Fruit fly (Drosophila melanogaster) whole organism, prepupa: ENCODE data around the gene Ppt2.

Experiments used
- CG11902 ChIP-seq: fragments of 200-800 bp; sonication (Bioruptor generic); optimal IDR thresholded peaks from 3 replicates; lab custom pipeline; 2016; ENCODE audit warnings: missing biosample characterization, missing genetic modification characterization
- CG15336 ChIP-seq: fragments of 200-800 bp; sonication (Bioruptor generic); IDR thresholded peaks from 2 replicates; pipeline ENCODE4 v1.3.6; 2022; ENCODE audit warnings: missing biosample characterization, missing genetic modification characterization
- CG16779 ChIP-seq: fragments of 200-800 bp; sonication (Bioruptor generic); optimal IDR thresholded peaks from 3 replicates; lab custom pipeline; 2017; ENCODE audit warnings: missing biosample characterization, mild to moderate bottlenecking, missing genetic modification characterization
- CG6163 ChIP-seq: fragments of 200-800 bp; sonication (Bioruptor generic); IDR thresholded peaks from 3 replicates; pipeline ENCODE4 v1.3.6; 2022; ENCODE audit warnings: missing biosample characterization, missing genetic modification characterization
- CG6854 ChIP-seq: fragments of 200-800 bp; sonication (Bioruptor generic); optimal IDR thresholded peaks from 2 replicates; lab custom pipeline; 2017; ENCODE audit warnings: missing biosample characterization, mild to moderate bottlenecking, missing genetic modification characterization
- CG8632 ChIP-seq: fragments of 200-800 bp; sonication (Bioruptor generic); optimal IDR thresholded peaks from 3 replicates; lab custom pipeline; 2016; ENCODE audit warnings: missing biosample characterization, missing genetic modification characterization
- Eip78C ChIP-seq: fragments of 200-800 bp; sonication (Bioruptor generic); peaks from one replicate; lab custom pipeline; 2016; ENCODE audit warnings: missing biosample characterization, missing genetic modification characterization
- Ets21C ChIP-seq: fragments of 200-800 bp; sonication (Bioruptor generic); optimal IDR thresholded peaks from 3 replicates; lab custom pipeline; 2016; ENCODE audit warnings: missing biosample characterization, missing genetic modification characterization
- Gug ChIP-seq: fragments of 200-800 bp; sonication (Bioruptor generic); IDR thresholded peaks from 2 replicates; pipeline ENCODE4 v1.3.6; 2022; ENCODE audit warnings: missing biosample characterization, missing genetic modification characterization
- Hr38 ChIP-seq: sonication (Bioruptor generic); optimal IDR thresholded peaks from 2 replicates; lab custom pipeline; 2016; ENCODE audit warnings: missing biosample characterization, missing genetic modification characterization
- esn ChIP-seq: fragments of 200-800 bp; sonication (Bioruptor generic); optimal IDR thresholded peaks from 2 replicates; lab custom pipeline; 2016; ENCODE audit warnings: missing biosample characterization, mild to moderate bottlenecking, missing genetic modification characterization, moderate library complexity
- salr ChIP-seq, 2 experiments: fragments of 200-800 bp; sonication (Bioruptor generic); optimal IDR thresholded peaks; 3 replicates each; lab custom pipeline; 2016 to 2018; ENCODE audit warnings: missing biosample characterization in 2 of 2, missing genetic modification characterization in 2 of 2, mild to moderate bottlenecking in 1 of 2
- vri ChIP-seq: fragments of 200-800 bp; sonication (Bioruptor generic); optimal IDR thresholded peaks from 3 replicates; lab custom pipeline; 2016; ENCODE audit warnings: missing biosample characterization, mild to moderate bottlenecking, missing genetic modification characterization

DNA sequence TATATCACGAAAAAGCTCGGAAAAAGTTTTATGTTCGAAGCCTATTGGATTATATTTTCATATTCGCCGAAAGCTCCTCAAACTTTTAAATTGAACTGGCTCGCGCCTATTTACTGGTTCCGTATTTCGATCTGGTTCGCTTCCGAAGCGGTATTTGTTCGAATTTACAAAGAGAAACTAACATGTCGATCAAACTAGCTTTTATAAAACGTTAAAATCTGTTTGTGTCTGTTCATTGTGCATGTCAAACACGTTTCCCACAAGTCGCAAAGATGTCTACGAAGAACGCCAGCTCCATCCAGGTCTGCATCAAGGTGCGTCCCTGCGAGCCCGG lies 10.5 kb upstream of the Ppt2 start, which contains the start of gene cana:
- TF ChIP-seq Eip78C (no peak), Hr38 (GFP tag; lab: Kevin White, UChicago) (no peak), vri (GFP tag; lab: Kevin White, UChicago) (no peak), salr (GFP tag; optimal IDR thresholded peaks at IDR 0.05; lab: Kevin White, UChicago) (no peak), CG6854 (GFP tag; lab: Kevin White, UChicago) (no peak), CG6163 (no peak), CG16779 (no peak), Gug (GFP tag; lab: Robert Waterston, UW) (no peak), CG8632 (GFP tag; lab: Kevin White, UChicago) (no peak), CG15336 (no peak), esn (no peak), CG11902 (GFP tag; lab: Kevin White, UChicago) (no peak), Ets21C (GFP tag; lab: Kevin White, UChicago) (no peak)
